Fruit fly (Drosophila melanogaster): ENCODE data around the gene Sox21b.
A peak's percentile ranks its signal among the peaks of the same experiment; 100 is the strongest.

DNA sequence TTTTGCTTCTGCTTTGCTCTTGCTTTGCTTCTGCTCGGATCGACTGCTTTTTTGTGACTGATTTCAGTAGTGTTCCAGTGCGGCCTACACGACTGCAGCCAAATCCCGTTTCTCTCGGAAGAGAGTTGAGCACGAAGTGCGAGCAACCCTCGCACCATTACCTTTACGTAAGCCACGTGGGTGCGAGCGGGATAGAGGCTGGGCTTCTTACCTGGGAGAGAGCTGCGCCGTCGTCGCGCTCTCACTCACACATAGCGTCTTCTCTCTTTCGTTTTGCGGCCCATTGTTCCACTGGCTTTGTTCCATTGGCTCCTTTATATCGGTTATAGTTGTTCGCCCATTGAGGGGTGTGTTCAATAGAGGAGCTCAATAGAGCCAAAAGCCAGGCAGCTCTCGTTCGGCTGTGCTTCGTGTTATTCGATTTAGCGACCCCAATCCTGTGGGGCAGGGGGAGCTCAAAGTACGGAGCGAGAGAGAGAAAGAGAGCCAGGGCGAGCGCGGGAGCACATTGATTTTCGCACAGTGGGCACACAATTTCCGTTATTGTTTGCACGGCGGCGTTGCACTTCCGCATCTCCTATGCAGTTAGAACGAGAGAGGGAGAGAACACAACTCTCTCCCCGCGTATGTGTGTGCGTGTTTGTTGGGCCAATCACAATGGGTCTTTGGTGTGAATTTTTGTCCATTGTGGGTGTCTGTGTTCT lies 46.5 kb upstream of the Sox21b start:
- TF ChIP-seq CG8478 (optimal IDR thresholded peaks at IDR 0.05) = peak; percentile 83
- TF ChIP-seq psq (optimal IDR thresholded peaks at IDR 0.05) = no peak
- TF ChIP-seq pan (optimal IDR thresholded peaks at IDR 0.05) = no peak
- TF ChIP-seq EcR (GFP tag; optimal IDR thresholded peaks at IDR 0.05) = no peak

All from whole organism.